Worm (Caenorhabditis elegans): ENCODE results near the gene ttyh-1.

ce11 chrX:11383359-11383758, 14.8 kb downstream of the ttyh-1 start:
- TF ChIP-seq ztf-23 (GFP tag; IDR thresholded peaks at IDR 0.05) (no peak), flt-1 (GFP tag; IDR thresholded peaks at IDR 0.05) (no peak), med-1 (GFP tag; optimal IDR thresholded peaks at IDR 0.05; ENCODE audit: insufficient read depth) (no peak), T22C8.4 (GFP tag; IDR thresholded peaks at IDR 0.05) (no peak), cog-1 (tag; optimal IDR thresholded peaks at IDR 0.05) (no peak), klf-2 (GFP tag; conservative IDR thresholded peaks at IDR 0.05) (no peak), ztf-29 (GFP tag; IDR thresholded peaks at IDR 0.05) (no peak)
